Worm (Caenorhabditis elegans) whole organism, L3 larva: Measurements from ENCODE around the gene F01F1.15.
A peak's percentile ranks its signal among the peaks of the same experiment; 100 is the strongest.

Experiments used
- ZK546.5 ChIP-seq: sonication (generic microtip); optimal IDR thresholded peaks from 2 replicates; lab custom pipeline; 2017; ENCODE audit warnings: missing biosample characterization, missing genetic modification characterization
- ama-1 ChIP-seq: fragments of 150-350 bp; optimal IDR thresholded peaks from 2 replicates; lab custom pipeline; 2018
- fos-1 ChIP-seq: fragments of 150-350 bp; optimal IDR thresholded peaks from 2 replicates; lab custom pipeline; 2014; ENCODE audit warnings: missing biosample characterization, missing genetic modification characterization
- hmg-11 ChIP-seq: sonication (generic microtip); optimal IDR thresholded peaks from 2 replicates; lab custom pipeline; 2016; ENCODE audit warnings: missing genetic modification characterization, missing compliant biosample characterization
- jun-1 ChIP-seq: fragments of 150-350 bp; optimal IDR thresholded peaks from 2 replicates; lab custom pipeline; 2014; ENCODE audit warnings: missing biosample characterization, missing genetic modification reagents, missing genetic modification characterization
- nhr-12 ChIP-seq: fragments of 150-350 bp; optimal IDR thresholded peaks from 2 replicates; lab custom pipeline; 2014; ENCODE audit warnings: missing biosample characterization, missing genetic modification characterization
- nhr-28 ChIP-seq: fragments of 150-350 bp; optimal IDR thresholded peaks from 2 replicates; lab custom pipeline; 2014; ENCODE audit warnings: missing biosample characterization, missing genetic modification characterization
- nhr-76 ChIP-seq: fragments of 150-350 bp; sonication (generic microtip); optimal IDR thresholded peaks from 5 replicates; lab custom pipeline; 2014; ENCODE audit warnings: missing biosample characterization, missing genetic modification characterization
- pha-4 ChIP-seq: fragments of 150-350 bp; optimal IDR thresholded peaks from 2 replicates; lab custom pipeline; 2014; ENCODE audit warnings: missing biosample characterization, missing genetic modification reagents, missing genetic modification characterization
- ztf-11 ChIP-seq: fragments of 150-350 bp; optimal IDR thresholded peaks from 2 replicates; lab custom pipeline; 2014; ENCODE audit warnings: missing biosample characterization, missing genetic modification characterization

DNA sequence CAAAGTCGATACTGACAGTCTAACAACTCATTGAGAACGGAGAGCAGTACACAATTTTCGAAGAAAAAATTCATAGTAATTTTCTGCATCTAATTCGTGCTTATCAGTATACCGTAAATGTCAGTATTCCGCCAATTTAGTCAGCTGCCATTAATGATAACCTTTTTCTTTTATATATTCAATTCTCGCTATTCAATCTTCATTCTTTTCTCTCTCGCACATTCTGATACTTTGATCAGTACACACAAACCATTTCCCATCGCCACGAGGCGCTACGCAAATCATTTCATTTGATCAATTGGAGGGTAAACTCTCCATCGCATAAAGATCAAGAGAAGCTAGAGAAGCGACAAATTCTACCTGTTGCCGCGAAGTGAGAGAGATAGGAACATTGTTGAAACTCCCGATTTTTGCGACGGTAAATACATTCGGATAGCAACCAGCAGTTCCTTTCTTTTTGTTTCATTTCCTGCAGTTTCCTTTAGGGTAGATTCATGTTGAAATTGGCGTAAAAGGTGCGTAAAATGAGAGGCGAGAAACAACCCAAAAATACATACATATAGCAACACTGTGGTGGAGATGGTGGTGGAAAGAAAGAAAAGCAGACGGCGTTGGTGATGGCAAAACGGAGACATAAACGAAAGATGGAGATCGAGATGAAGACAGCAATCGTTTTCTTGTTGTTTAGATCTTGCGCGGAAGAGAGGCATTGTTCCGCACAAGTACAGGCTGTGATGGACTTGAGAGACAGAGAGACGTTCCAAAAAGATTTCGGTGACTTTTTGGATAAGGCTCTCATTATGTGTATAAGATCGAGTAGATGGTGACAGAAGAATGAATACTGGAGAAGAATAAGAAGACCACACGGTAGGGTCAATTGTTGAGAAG, 30.9 kb downstream of the F01F1.15 start:
- TF ChIP-seq pha-4 (tag; lab: Kevin White, UChicago) (peak; percentile 75), hmg-11 (no peak), fos-1 (tag; lab: Kevin White, UChicago) (no peak), nhr-28 (tag; lab: Kevin White, UChicago) (no peak), ZK546.5 (no peak), nhr-76 (no peak), jun-1 (tag; lab: Kevin White, UChicago) (peak; percentile 35), nhr-12 (tag; lab: Kevin White, UChicago) (no peak), ztf-11 (tag; lab: Kevin White, UChicago) (no peak), ama-1 (peak; percentile 73)
